Fruit fly (Drosophila melanogaster) whole organism, embryonic: ENCODE measurements around the gene CG43072.

Experiments used
- Asciz ChIP-seq: fragments of 200-800 bp; sonication (Bioruptor generic); optimal IDR thresholded peaks from 2 replicates; lab custom pipeline; 2017; ENCODE audit warnings: missing biosample characterization, mild to moderate bottlenecking, missing genetic modification characterization, missing genetic modification reagents
- Atf6 ChIP-seq: fragments of 200-800 bp; sonication (Bioruptor generic); IDR thresholded peaks from 2 replicates; pipeline ENCODE4 v1.3.6; 2022; ENCODE audit warnings: missing biosample characterization, missing genetic modification characterization
- CG10431 ChIP-seq: fragments of 200-800 bp; sonication (Bioruptor generic); optimal IDR thresholded peaks from 3 replicates; lab custom pipeline; 2018; ENCODE audit warnings: missing biosample characterization, mild to moderate bottlenecking, missing genetic modification characterization
- CG12659 ChIP-seq: fragments of 200-800 bp; sonication (Bioruptor generic); optimal IDR thresholded peaks from 3 replicates; lab custom pipeline; 2017; ENCODE audit warnings: mild to moderate bottlenecking, missing biosample characterization, missing genetic modification reagents, missing genetic modification characterization
- CG13123 ChIP-seq: fragments of 200-800 bp; sonication (Bioruptor generic); optimal IDR thresholded peaks from 2 replicates; lab custom pipeline; 2016; ENCODE audit warnings: missing biosample characterization, missing genetic modification characterization
- CG1603 ChIP-seq: fragments of 200-800 bp; sonication (Bioruptor generic); optimal IDR thresholded peaks from 2 replicates; lab custom pipeline; 2019; ENCODE audit warnings: missing biosample characterization, mild to moderate bottlenecking, missing genetic modification characterization, moderate library complexity
- CG18011 ChIP-seq: fragments of 200-800 bp; sonication (Bioruptor generic); optimal IDR thresholded peaks from 2 replicates; lab custom pipeline; 2017; ENCODE audit warnings: missing biosample characterization, missing genetic modification characterization, mild to moderate bottlenecking, moderate library complexity, missing genotype
- CG18599 ChIP-seq: fragments of 200-800 bp; sonication (Bioruptor generic); optimal IDR thresholded peaks from 3 replicates; lab custom pipeline; 2017; ENCODE audit warnings: missing biosample characterization, missing genetic modification characterization, mild to moderate bottlenecking, moderate library complexity, missing genetic modification reagents
- CG34422 ChIP-seq: fragments of 200-800 bp; sonication (Bioruptor generic); IDR thresholded peaks from 3 replicates; pipeline ENCODE4 v1.3.6; 2022; ENCODE audit warnings: missing biosample characterization, missing genetic modification characterization
- CG4617 ChIP-seq: fragments of 200-800 bp; sonication (Bioruptor generic); optimal IDR thresholded peaks from 3 replicates; lab custom pipeline; 2016; ENCODE audit warnings: missing biosample characterization, missing genetic modification characterization, borderline replicate concordance
- CG8290 ChIP-seq, 3 experiments: fragments of 200-800 bp; sonication (Bioruptor generic); optimal IDR thresholded peaks; 2 replicates each; lab custom pipeline; 2016 to 2019; ENCODE audit warnings: missing biosample characterization in 3 of 3, missing genetic modification characterization in 3 of 3, mild to moderate bottlenecking in 2 of 3, moderate library complexity in 1 of 3
- CG8388 ChIP-seq: fragments of 200-800 bp; sonication (Bioruptor generic); optimal IDR thresholded peaks from 2 replicates; lab custom pipeline; 2019; ENCODE audit warnings: missing biosample characterization, mild to moderate bottlenecking, missing genetic modification characterization, moderate library complexity
- CG8478 ChIP-seq: fragments of >200 bp; optimal IDR thresholded peaks from 2 replicates; lab custom pipeline; 2018
- CG9215 ChIP-seq: fragments of 200-800 bp; sonication (Bioruptor generic); IDR thresholded peaks from 2 replicates; pipeline ENCODE4 v1.3.6; 2022; ENCODE audit warnings: missing biosample characterization, missing genetic modification characterization
- Gug ChIP-seq: fragments of 200-800 bp; sonication (Bioruptor generic); IDR thresholded peaks from 4 replicates; pipeline ENCODE4 v1.3.6; 2022; ENCODE audit warnings: missing biosample characterization, missing genetic modification characterization
- Jarid2 ChIP-seq: fragments of 200-800 bp; sonication (Bioruptor generic); optimal IDR thresholded peaks from 3 replicates; lab custom pipeline; 2017; ENCODE audit warnings: mild to moderate bottlenecking, missing biosample characterization, missing genetic modification reagents, missing genetic modification characterization
- Lpt ChIP-seq: fragments of >200 bp; optimal IDR thresholded peaks from 2 replicates; lab custom pipeline; 2018; ENCODE audit warnings: missing biosample characterization, missing genetic modification characterization
- MESR4 ChIP-seq: fragments of 200-800 bp; sonication (Bioruptor generic); optimal IDR thresholded peaks from 2 replicates; lab custom pipeline; 2018; ENCODE audit warnings: missing biosample characterization, mild to moderate bottlenecking, missing genetic modification characterization, moderate library complexity
- Med ChIP-seq: fragments of 200-800 bp; sonication (Bioruptor generic); peaks from one replicate; lab custom pipeline; 2016; ENCODE audit warnings: missing biosample characterization, missing genetic modification characterization, mild to moderate bottlenecking, inconsistent platforms, moderate library complexity
- Opbp ChIP-seq: fragments of 200-800 bp; sonication (Bioruptor generic); IDR thresholded peaks from 3 replicates; pipeline ENCODE4 v1.3.6; 2022; ENCODE audit warnings: missing biosample characterization, missing genetic modification characterization; ENCODE audit not compliant: partially characterized antibody
- Sry-β ChIP-seq: fragments of 200-800 bp; sonication (Bioruptor generic); optimal IDR thresholded peaks from 2 replicates; lab custom pipeline; 2018; ENCODE audit warnings: missing biosample characterization, mild to moderate bottlenecking, missing genetic modification characterization, moderate library complexity
- Stat92E ChIP-seq, 3 experiments: fragments of >200 bp in 2 of 3; fragments of 200-800 bp in 1 of 3; sonication (Bioruptor generic) in 1 of 3; optimal IDR thresholded peaks; 2 replicates each; lab custom pipeline; 2017 to 2019; ENCODE audit warnings: missing biosample characterization in 3 of 3, missing genetic modification characterization in 3 of 3, mild to moderate bottlenecking in 1 of 3, moderate library complexity in 1 of 3
- Tbp ChIP-seq: fragments of >200 bp; optimal IDR thresholded peaks from 2 replicates; lab custom pipeline; 2018; ENCODE audit warnings: missing biosample characterization, missing genetic modification characterization
- Vsx1 ChIP-seq: fragments of 200-800 bp; sonication (Bioruptor generic); optimal IDR thresholded peaks from 2 replicates; lab custom pipeline; 2017; ENCODE audit warnings: missing biosample characterization, mild to moderate bottlenecking, missing genetic modification characterization, missing genetic modification reagents
- aop ChIP-seq: fragments of 200-800 bp; sonication (Bioruptor generic); IDR thresholded peaks from 2 replicates; pipeline ENCODE4 v1.3.6; 2022; ENCODE audit warnings: missing biosample characterization, missing genetic modification characterization
- ato ChIP-seq: fragments of 200-800 bp; sonication (Bioruptor generic); IDR thresholded peaks from 2 replicates; pipeline ENCODE4 v1.3.6; 2022; ENCODE audit warnings: missing biosample characterization, missing genetic modification characterization; ENCODE audit not compliant: partially characterized antibody
- bbx ChIP-seq: fragments of 200-800 bp; sonication (Bioruptor generic); IDR thresholded peaks from 2 replicates; pipeline ENCODE4 v1.3.6; 2022; ENCODE audit warnings: missing biosample characterization, missing genetic modification characterization; ENCODE audit not compliant: partially characterized antibody
- bcd ChIP-seq: fragments of 200-800 bp; sonication (Bioruptor generic); optimal IDR thresholded peaks from 2 replicates; lab custom pipeline; 2017; ENCODE audit warnings: missing biosample characterization, mild to moderate bottlenecking, missing genetic modification characterization
- btn ChIP-seq: fragments of 200-800 bp; sonication (Bioruptor generic); optimal IDR thresholded peaks from 2 replicates; lab custom pipeline; 2016; ENCODE audit warnings: missing biosample characterization, missing genetic modification characterization
- cg ChIP-seq: fragments of 200-800 bp; sonication (Bioruptor generic); optimal IDR thresholded peaks from 3 replicates; lab custom pipeline; 2019; ENCODE audit warnings: missing biosample characterization, mild to moderate bottlenecking, missing genetic modification characterization, moderate library complexity
- chinmo ChIP-seq: fragments of 200-800 bp; sonication (Bioruptor generic); IDR thresholded peaks from 4 replicates; pipeline ENCODE4 v1.3.6; 2022; ENCODE audit warnings: missing biosample characterization, missing genetic modification characterization; ENCODE audit not compliant: partially characterized antibody
- corto ChIP-seq: fragments of 200-800 bp; sonication (Bioruptor generic); optimal IDR thresholded peaks from 2 replicates; lab custom pipeline; 2016; ENCODE audit warnings: missing biosample characterization, mild to moderate bottlenecking, missing genetic modification characterization, moderate library complexity
- ewg ChIP-seq: fragments of 200-800 bp; sonication (Bioruptor generic); optimal IDR thresholded peaks from 3 replicates; lab custom pipeline; 2017; ENCODE audit warnings: mild to moderate bottlenecking, missing biosample characterization, missing genetic modification reagents, missing genetic modification characterization
- gfzf ChIP-seq: fragments of 200-800 bp; sonication (Bioruptor generic); optimal IDR thresholded peaks from 2 replicates; lab custom pipeline; 2016; ENCODE audit warnings: missing biosample characterization, mild to moderate bottlenecking, missing genetic modification characterization, moderate library complexity
- kah ChIP-seq: fragments of 200-800 bp; sonication (Bioruptor generic); optimal IDR thresholded peaks from 2 replicates; lab custom pipeline; 2018; ENCODE audit warnings: missing biosample characterization, mild to moderate bottlenecking, missing genetic modification characterization
- kay ChIP-seq: fragments of 200-800 bp; sonication (Bioruptor generic); optimal IDR thresholded peaks from 2 replicates; lab custom pipeline; 2016; ENCODE audit warnings: missing biosample characterization, missing genetic modification characterization
- odd ChIP-seq: fragments of 200-800 bp; sonication (Bioruptor generic); optimal IDR thresholded peaks from 2 replicates; lab custom pipeline; 2017; ENCODE audit warnings: missing biosample characterization, mild to moderate bottlenecking, missing genetic modification characterization
- onecut ChIP-seq: fragments of 200-800 bp; sonication (Bioruptor generic); IDR thresholded peaks from 2 replicates; pipeline ENCODE4 v1.3.6; 2022; ENCODE audit warnings: missing biosample characterization, missing genetic modification characterization
- pzg ChIP-seq: fragments of 200-800 bp; sonication (Bioruptor generic); optimal IDR thresholded peaks from 3 replicates; lab custom pipeline; 2018; ENCODE audit warnings: missing biosample characterization, mild to moderate bottlenecking, missing genetic modification characterization, moderate library complexity
- sens ChIP-seq: fragments of 200-800 bp; sonication (Bioruptor generic); peaks from one replicate; lab custom pipeline; 2016; ENCODE audit warnings: missing biosample characterization, missing genetic modification characterization
- sens-2 ChIP-seq: fragments of 200-800 bp; sonication (Bioruptor generic); IDR thresholded peaks from 2 replicates; pipeline ENCODE4 v1.3.6; 2022; ENCODE audit warnings: missing biosample characterization, missing genetic modification characterization
- stwl ChIP-seq: fragments of 200-800 bp; sonication (Bioruptor generic); optimal IDR thresholded peaks from 3 replicates; lab custom pipeline; 2018; ENCODE audit warnings: missing biosample characterization, mild to moderate bottlenecking, missing genetic modification characterization, moderate library complexity
- tna ChIP-seq: fragments of 200-800 bp; sonication (Bioruptor generic); IDR thresholded peaks from 2 replicates; pipeline ENCODE4 v1.3.6; 2022; ENCODE audit warnings: missing biosample characterization, missing genetic modification characterization; ENCODE audit not compliant: partially characterized antibody
- unpg ChIP-seq: fragments of 200-800 bp; sonication (Bioruptor generic); optimal IDR thresholded peaks from 3 replicates; lab custom pipeline; 2018; ENCODE audit warnings: missing biosample characterization, mild to moderate bottlenecking, missing genetic modification characterization, moderate library complexity

The CG43072 gene

DNA sequence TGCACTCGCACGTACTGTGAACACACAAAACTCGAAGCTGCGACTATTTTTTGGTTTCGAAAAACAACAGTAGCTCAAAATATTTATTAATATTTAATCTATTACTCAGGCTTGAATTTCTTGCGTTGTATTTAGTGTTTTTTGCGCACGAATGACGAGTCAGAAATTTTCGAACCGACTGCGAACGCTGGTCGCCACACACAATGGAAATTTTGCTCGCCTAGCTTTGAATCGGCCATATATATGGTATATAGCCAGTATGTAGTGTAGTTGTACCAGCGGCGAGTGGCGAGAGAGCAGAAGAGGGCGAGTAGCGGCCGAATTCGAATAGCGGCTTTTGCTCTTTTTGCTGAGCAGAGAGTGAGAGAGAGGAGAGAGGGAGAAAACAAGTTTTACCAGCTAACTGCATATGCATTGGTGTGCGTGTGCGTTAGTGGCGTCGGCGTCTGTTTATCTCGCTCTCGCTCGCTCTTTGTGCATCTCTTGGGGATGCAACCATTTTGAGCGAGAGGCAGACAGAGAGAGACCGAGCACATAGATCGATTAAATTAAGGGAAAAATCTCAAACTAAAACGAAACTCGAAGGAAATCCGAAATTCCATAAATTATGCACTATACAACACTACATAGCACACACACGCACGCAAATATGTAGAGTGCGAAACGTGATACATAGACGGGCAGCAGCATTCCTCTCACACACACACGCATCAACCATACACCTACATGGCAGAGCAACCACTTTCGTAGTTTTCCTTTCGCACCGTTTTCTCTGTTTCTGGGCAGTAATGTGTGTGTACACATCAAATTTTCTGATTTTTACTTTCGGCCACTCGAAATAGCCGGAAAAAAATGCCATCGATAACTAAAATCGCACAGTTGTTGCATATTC, 39.4 kb upstream of the CG43072 start (continued):
- TF ChIP-seq CG13123 (GFP tag; lab: Kevin White, UChicago) (no peak), Atf6 (peak; percentile 36; the same call in 1 of the 2 replicates), corto (GFP tag; lab: Kevin White, UChicago) (peak; percentile 63), aop (GFP tag; lab: Robert Waterston, UW) (no peak), odd (GFP tag; lab: Kevin White, UChicago) (no peak)

DNA sequence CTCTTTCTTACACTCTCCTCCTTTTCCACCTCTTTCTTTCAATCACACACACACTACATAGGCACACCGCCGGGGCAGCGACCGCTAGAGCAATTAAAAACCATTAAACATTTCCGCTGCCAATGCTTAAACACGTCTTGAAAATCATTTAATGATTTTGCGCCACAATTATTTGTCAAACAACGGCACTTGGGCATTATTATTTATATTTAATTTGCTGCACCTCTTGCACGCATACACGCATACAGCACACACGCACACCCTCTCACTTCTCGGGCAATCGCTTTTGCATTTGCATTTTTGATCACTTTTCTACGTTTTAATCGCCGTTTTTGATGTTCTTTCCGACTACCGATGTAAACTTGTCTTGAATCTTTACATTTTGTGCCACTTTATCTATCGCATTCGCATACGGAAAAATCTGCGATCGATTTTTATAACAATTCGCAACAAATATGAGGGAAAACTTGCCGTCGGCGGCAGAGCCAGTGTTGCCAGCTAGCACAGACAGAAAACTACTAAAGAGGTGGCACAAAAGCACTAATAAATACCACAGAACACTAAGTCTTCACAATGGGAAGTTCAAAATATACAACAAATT, 38.6 kb upstream of the CG43072 start, which contains the start of gene skd:
TSS of gene skd (minus strand) at position 518 of the 601 bp plus-strand sequence.
- peak; percentile 76 for TF ChIP-seq chinmo
- TF ChIP-seq sens (GFP tag; lab: Kevin White, UChicago) = peak; percentile 74
- TF ChIP-seq stwl (tag; lab: Kevin White, UChicago) = peak; percentile 45
- TF ChIP-seq CG12659 (GFP tag; lab: Kevin White, UChicago) = peak; percentile 17
- no peak for TF ChIP-seq kay (GFP tag; lab: Kevin White, UChicago)
- TF ChIP-seq CG8478 = peak; percentile 32
- TF ChIP-seq Lpt (GFP tag; lab: Kevin White, UChicago) = no peak
- no peak for TF ChIP-seq Vsx1 (GFP tag; lab: Kevin White, UChicago)
- no peak for TF ChIP-seq sens-2 (GFP tag; lab: Robert Waterston, UW)
- TF ChIP-seq Atf6 = no peak
- TF ChIP-seq btn (GFP tag; lab: Kevin White, UChicago) = no peak
- no peak for TF ChIP-seq corto (GFP tag; lab: Kevin White, UChicago)
- TF ChIP-seq ewg (GFP tag; lab: Kevin White, UChicago) = no peak
- peak; percentile 70 for TF ChIP-seq cg (GFP tag; lab: Kevin White, UChicago)
- no peak for TF ChIP-seq Sry-β (GFP tag; lab: Kevin White, UChicago)
- peak; percentile 76 for TF ChIP-seq CG10431 (GFP tag; lab: Kevin White, UChicago)
- TF ChIP-seq CG8290 (GFP tag; optimal IDR thresholded peaks at IDR 0.05; lab: Kevin White, UChicago) = no peak
- TF ChIP-seq CG8290 (tag; optimal IDR thresholded peaks at IDR 0.05; lab: Kevin White, UChicago) = peak in 1 of 2 experiments; percentile 0
- TF ChIP-seq bcd (GFP tag; lab: Kevin White, UChicago) = no peak
- TF ChIP-seq Opbp (GFP tag; lab: Robert Waterston, UW) = 0 out of 3 replicates have a peak, but pooled peaks have one; percentile 6
- TF ChIP-seq CG18011 (GFP tag; lab: Kevin White, UChicago) = no peak
- no peak for TF ChIP-seq Asciz (GFP tag; lab: Kevin White, UChicago)
- TF ChIP-seq gfzf = peak; percentile 70
- TF ChIP-seq tna (GFP tag; lab: Robert Waterston, UW) = 0 out of 2 replicates have a peak, but pooled peaks have one; percentile 19
- TF ChIP-seq bbx (GFP tag; lab: Robert Waterston, UW) = peak; percentile 42; the same call in 1 of the 2 replicates
- peak; percentile 15 for TF ChIP-seq CG1603 (tag; lab: Kevin White, UChicago)
- TF ChIP-seq Stat92E (GFP tag; optimal IDR thresholded peaks at IDR 0.05; lab: Kevin White, UChicago) = no peak
- TF ChIP-seq Tbp (GFP tag; lab: Kevin White, UChicago) = peak; percentile 41
- TF ChIP-seq onecut (GFP tag; lab: Robert Waterston, UW) = peak; percentile 77
- no peak for TF ChIP-seq Med (GFP tag; lab: Kevin White, UChicago)
- TF ChIP-seq Jarid2 (GFP tag; lab: Kevin White, UChicago) = peak; percentile 46
- peak; percentile 28 for TF ChIP-seq CG4617 (GFP tag; lab: Kevin White, UChicago)
- peak; percentile 38 for TF ChIP-seq pzg (GFP tag; lab: Kevin White, UChicago)
- TF ChIP-seq MESR4 (GFP tag; lab: Kevin White, UChicago) = peak; percentile 69
- no peak for TF ChIP-seq kah (GFP tag; lab: Kevin White, UChicago)
- no peak for TF ChIP-seq CG8388 (GFP tag; lab: Kevin White, UChicago)
- no peak for TF ChIP-seq CG18599 (GFP tag; lab: Kevin White, UChicago)
- no peak for TF ChIP-seq Gug (GFP tag; lab: Robert Waterston, UW)
- no peak for TF ChIP-seq unpg (GFP tag; lab: Kevin White, UChicago)
- no peak; the same call in 2 of the 3 replicates for TF ChIP-seq CG34422 (GFP tag; lab: Robert Waterston, UW)
- peak; percentile 27 for TF ChIP-seq CG9215 (GFP tag; lab: Robert Waterston, UW)
- TF ChIP-seq ato (GFP tag; lab: Robert Waterston, UW) = 0 out of 2 replicates have a peak, but pooled peaks have one; percentile 11
